Worm (Caenorhabditis elegans): ENCODE data around the gene Y43F8C.6.

The Y43F8C.6 gene

ce11 chrV:19605415-19605814 is 35.3 kb downstream of the Y43F8C.6 start:
- TF ChIP-seq egl-43 (GFP tag; IDR thresholded peaks at IDR 0.05) (peak; percentile 66; the same call in 1 of the 2 replicates), set-16 (GFP tag; IDR thresholded peaks at IDR 0.05) (peak; percentile 75), snpc-1.2 (GFP tag; IDR thresholded peaks at IDR 0.05) (no peak)

ce11 chrV:19599087-19599486 is 41.6 kb downstream of the Y43F8C.6 start:
- TF ChIP-seq dve-1 (tag; optimal IDR thresholded peaks at IDR 0.05; ENCODE audit: insufficient read depth) (no peak), aha-1 (tag) (peak; percentile 96)

DNA sequence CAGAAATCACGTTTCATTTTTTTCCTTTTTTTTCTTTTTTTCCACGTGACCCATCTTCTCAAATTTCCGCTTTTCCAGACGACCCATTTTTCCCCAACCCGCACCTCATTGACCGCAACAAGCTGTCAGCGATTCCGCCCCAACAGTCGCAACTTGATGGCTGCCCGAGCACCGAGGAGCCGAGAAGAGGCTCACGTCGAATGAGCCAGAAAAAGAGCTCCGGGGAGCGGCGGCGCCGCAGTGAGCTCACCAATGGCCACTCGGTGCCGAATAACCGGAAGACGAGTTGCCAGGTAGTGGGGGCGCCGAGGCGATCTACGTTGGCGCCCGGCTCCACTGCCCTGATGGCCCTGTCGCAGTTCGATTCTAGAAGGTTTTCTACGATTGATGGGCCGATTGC is 49.9 kb downstream of the Y43F8C.6 start:
- TF ChIP-seq egl-43 (GFP tag; IDR thresholded peaks at IDR 0.05) (0 out of 2 replicates have a peak, but pooled peaks have one; percentile 53), nhr-6 (tag; optimal IDR thresholded peaks at IDR 0.05) (no peak), set-16 (GFP tag; IDR thresholded peaks at IDR 0.05) (peak; percentile 95), rbr-2 (tag; optimal IDR thresholded peaks at IDR 0.05) (no peak), unc-62 (GFP tag; optimal IDR thresholded peaks at IDR 0.05 in 1 of 2) (peak in 1 of 2 experiments; percentile 49), unc-62 (tag; optimal IDR thresholded peaks at IDR 0.05) (no peak), F49E8.2 (tag; optimal IDR thresholded peaks at IDR 0.05; ENCODE audit: borderline replicate concordance) (no peak), nhr-237 (tag; optimal IDR thresholded peaks at IDR 0.05) (no peak), fkh-10 (GFP tag; optimal IDR thresholded peaks at IDR 0.05) (no peak)
